Worm (Caenorhabditis elegans): ENCODE measurements around the gene B0546.5.

DNA sequence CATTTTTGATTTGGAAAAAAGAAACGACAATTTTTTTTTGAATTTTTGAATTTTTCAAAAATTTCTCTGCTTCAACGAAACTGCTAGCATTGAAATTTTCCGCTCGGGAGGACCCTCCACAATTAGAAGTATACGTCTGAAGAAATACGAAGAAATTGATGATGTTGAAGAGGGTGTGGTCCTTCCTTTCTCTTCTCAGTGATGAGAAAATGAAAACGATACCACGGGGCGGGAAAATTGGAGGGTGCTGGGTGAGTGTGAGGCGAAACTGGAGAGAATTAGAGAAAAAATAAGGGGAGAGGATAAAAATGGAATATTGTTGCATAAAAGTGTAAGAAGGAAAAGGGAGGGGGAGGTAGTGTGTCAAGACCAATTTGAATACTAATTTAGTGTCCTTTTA, 37.9 kb downstream of the B0546.5 start:
- no peak for TF ChIP-seq med-1 (GFP tag; optimal IDR thresholded peaks at IDR 0.05; ENCODE audit: insufficient read depth)
- no peak for TF ChIP-seq flt-1 (GFP tag; IDR thresholded peaks at IDR 0.05)
- no peak for TF ChIP-seq klf-2 (GFP tag; conservative IDR thresholded peaks at IDR 0.05)
- no peak for TF ChIP-seq ztf-29 (GFP tag; IDR thresholded peaks at IDR 0.05)
- TF ChIP-seq ref-1 (GFP tag; conservative IDR thresholded peaks at IDR 0.05), result no peak
- TF ChIP-seq ztf-23 (GFP tag; IDR thresholded peaks at IDR 0.05), result no peak
- no peak for TF ChIP-seq T22C8.4 (GFP tag; IDR thresholded peaks at IDR 0.05)
- TF ChIP-seq tab-1 (GFP tag; IDR thresholded peaks at IDR 0.05), result no peak
- no peak for TF ChIP-seq cog-1 (tag; optimal IDR thresholded peaks at IDR 0.05)

All from whole organism, midembryonic.